Fruit fly (Drosophila melanogaster) whole organism, embryonic: Measurements from ENCODE around the gene eIF3h.
A peak's percentile ranks its signal among the peaks of the same experiment; 100 is the strongest.

Source experiments
- ATbp ChIP-seq: fragments of 200-800 bp; sonication (Bioruptor generic); optimal IDR thresholded peaks from 2 replicates; lab custom pipeline; 2017; ENCODE audit warnings: missing biosample characterization, mild to moderate bottlenecking, missing genetic modification characterization, missing genetic modification reagents
- Atf6 ChIP-seq: fragments of 200-800 bp; sonication (Bioruptor generic); IDR thresholded peaks from 2 replicates; pipeline ENCODE4 v1.3.6; 2022; ENCODE audit warnings: missing biosample characterization, missing genetic modification characterization
- Blimp-1 ChIP-seq: fragments of 200-800 bp; sonication (Bioruptor generic); optimal IDR thresholded peaks from 3 replicates; lab custom pipeline; 2018; ENCODE audit warnings: missing biosample characterization, missing genetic modification characterization, mild to moderate bottlenecking, moderate library complexity, missing genetic modification reagents
- CG10209 ChIP-seq: fragments of 200-800 bp; sonication (Bioruptor generic); optimal IDR thresholded peaks from 3 replicates; lab custom pipeline; 2017; ENCODE audit warnings: missing biosample characterization, mild to moderate bottlenecking, missing genetic modification characterization, missing genetic modification reagents
- CG12659 ChIP-seq: fragments of 200-800 bp; sonication (Bioruptor generic); optimal IDR thresholded peaks from 3 replicates; lab custom pipeline; 2017; ENCODE audit warnings: mild to moderate bottlenecking, missing biosample characterization, missing genetic modification reagents, missing genetic modification characterization
- CG12769 ChIP-seq: fragments of 200-800 bp; sonication (Bioruptor generic); optimal IDR thresholded peaks from 2 replicates; lab custom pipeline; 2019; ENCODE audit warnings: missing biosample characterization, mild to moderate bottlenecking, missing genetic modification characterization, moderate library complexity
- CG15514 ChIP-seq: fragments of 200-800 bp; sonication (Bioruptor generic); optimal IDR thresholded peaks from 3 replicates; lab custom pipeline; 2017; ENCODE audit warnings: missing biosample characterization, missing genetic modification characterization, mild to moderate bottlenecking, moderate library complexity, missing genetic modification reagents
- CG1647 ChIP-seq: fragments of 200-800 bp; sonication (Bioruptor generic); optimal IDR thresholded peaks from 3 replicates; lab custom pipeline; 2016; ENCODE audit warnings: missing biosample characterization, missing genetic modification characterization
- CG18599 ChIP-seq: fragments of 200-800 bp; sonication (Bioruptor generic); optimal IDR thresholded peaks from 3 replicates; lab custom pipeline; 2017; ENCODE audit warnings: missing biosample characterization, missing genetic modification characterization, mild to moderate bottlenecking, moderate library complexity, missing genetic modification reagents
- CG2889 ChIP-seq: fragments of 200-800 bp; sonication (Bioruptor generic); IDR thresholded peaks from 3 replicates; pipeline ENCODE4 v1.3.6; 2022; ENCODE audit warnings: missing biosample characterization, missing genetic modification characterization
- CG3065 ChIP-seq: fragments of 200-800 bp; sonication (Bioruptor generic); optimal IDR thresholded peaks from 2 replicates; lab custom pipeline; 2016; ENCODE audit warnings: missing biosample characterization, missing genetic modification characterization
- CG31388 ChIP-seq: fragments of 200-800 bp; sonication (Bioruptor generic); optimal IDR thresholded peaks from 2 replicates; lab custom pipeline; 2016; ENCODE audit warnings: missing biosample characterization, missing genetic modification characterization
- CG42726 ChIP-seq: fragments of 200-800 bp; sonication (Bioruptor generic); IDR thresholded peaks from 2 replicates; pipeline ENCODE4 v1.3.6; 2022; ENCODE audit warnings: missing biosample characterization, missing genetic modification characterization; ENCODE audit not compliant: partially characterized antibody
- CG4424 ChIP-seq: fragments of 200-800 bp; sonication (Bioruptor generic); optimal IDR thresholded peaks from 3 replicates; lab custom pipeline; 2016; ENCODE audit warnings: missing biosample characterization, missing genetic modification characterization
- CG7745 ChIP-seq: fragments of 200-800 bp; sonication (Bioruptor generic); optimal IDR thresholded peaks from 2 replicates; lab custom pipeline; 2018; ENCODE audit warnings: missing biosample characterization, mild to moderate bottlenecking, missing genetic modification characterization, moderate library complexity
- CG7963 ChIP-seq: fragments of 200-800 bp; sonication (Bioruptor generic); IDR thresholded peaks from 3 replicates; pipeline ENCODE4 v1.3.6; 2022; ENCODE audit warnings: missing biosample characterization, missing genetic modification characterization; ENCODE audit not compliant: partially characterized antibody
- CG8478 ChIP-seq: fragments of >200 bp; optimal IDR thresholded peaks from 2 replicates; lab custom pipeline; 2018
- CG8924 ChIP-seq: fragments of 200-800 bp; optimal IDR thresholded peaks from 3 replicates; lab custom pipeline; 2019; ENCODE audit warnings: missing biosample characterization, mild to moderate bottlenecking, missing genetic modification characterization, moderate library complexity
- CG8944 ChIP-seq: fragments of 200-800 bp; sonication (Bioruptor generic); optimal IDR thresholded peaks from 3 replicates; lab custom pipeline; 2016; ENCODE audit warnings: missing biosample characterization, missing genetic modification characterization
- CG9609 ChIP-seq: fragments of 200-800 bp; sonication (Bioruptor generic); optimal IDR thresholded peaks from 3 replicates; lab custom pipeline; 2016; ENCODE audit warnings: missing biosample characterization, missing genetic modification characterization
- CG9876 ChIP-seq: fragments of 200-800 bp; sonication (Bioruptor generic); optimal IDR thresholded peaks from 2 replicates; lab custom pipeline; 2016; ENCODE audit warnings: missing biosample characterization, missing genetic modification characterization
- CG9932 ChIP-seq: fragments of 200-800 bp; sonication (Bioruptor generic); IDR thresholded peaks from 2 replicates; pipeline ENCODE4 v1.3.6; 2022; ENCODE audit warnings: missing biosample characterization, missing genetic modification characterization
- Dip3 ChIP-seq: fragments of 200-800 bp; sonication (Bioruptor generic); optimal IDR thresholded peaks from 3 replicates; lab custom pipeline; 2016; ENCODE audit warnings: missing biosample characterization, missing genetic modification characterization
- Doc3 ChIP-seq: fragments of 200-800 bp; sonication (Bioruptor generic); IDR thresholded peaks from 3 replicates; pipeline ENCODE4 v1.3.6; 2022; ENCODE audit warnings: missing biosample characterization, missing genetic modification characterization; ENCODE audit not compliant: partially characterized antibody
- HHEX ChIP-seq: fragments of 200-800 bp; sonication (Bioruptor generic); optimal IDR thresholded peaks from 3 replicates; lab custom pipeline; 2017; ENCODE audit warnings: missing biosample characterization, mild to moderate bottlenecking, missing genetic modification characterization, missing genetic modification reagents
- HLH3B ChIP-seq: fragments of 200-800 bp; sonication (Bioruptor generic); IDR thresholded peaks from 2 replicates; pipeline ENCODE4 v1.3.6; 2022; ENCODE audit warnings: missing biosample characterization, missing genetic modification characterization
- Hsf ChIP-seq: fragments of 200-800 bp; sonication (Bioruptor generic); optimal IDR thresholded peaks from 3 replicates; lab custom pipeline; 2016; ENCODE audit warnings: missing biosample characterization, missing genetic modification characterization
- Jarid2 ChIP-seq: fragments of 200-800 bp; sonication (Bioruptor generic); optimal IDR thresholded peaks from 3 replicates; lab custom pipeline; 2017; ENCODE audit warnings: mild to moderate bottlenecking, missing biosample characterization, missing genetic modification reagents, missing genetic modification characterization
- TFAM ChIP-seq: fragments of 200-800 bp; sonication (Bioruptor generic); optimal IDR thresholded peaks from 2 replicates; lab custom pipeline; 2017; ENCODE audit warnings: missing biosample characterization, missing genetic modification characterization, inconsistent platforms
- abd-A ChIP-seq: fragments of 200-800 bp; sonication (Bioruptor generic); optimal IDR thresholded peaks from 3 replicates; lab custom pipeline; 2019; ENCODE audit warnings: missing biosample characterization, mild to moderate bottlenecking, missing genetic modification characterization, moderate library complexity
- cg ChIP-seq: fragments of 200-800 bp; sonication (Bioruptor generic); optimal IDR thresholded peaks from 3 replicates; lab custom pipeline; 2019; ENCODE audit warnings: missing biosample characterization, mild to moderate bottlenecking, missing genetic modification characterization, moderate library complexity
- ci ChIP-seq: fragments of 200-800 bp; sonication (Bioruptor generic); IDR thresholded peaks from 3 replicates; pipeline ENCODE4 v1.3.6; 2022; ENCODE audit warnings: missing biosample characterization, missing genetic modification characterization
- dpn ChIP-seq, 2 experiments: fragments of 200-800 bp; sonication (Bioruptor generic); optimal IDR thresholded peaks; 3 replicates each; lab custom pipeline; 2016; ENCODE audit warnings: missing biosample characterization in 2 of 2, missing genetic modification characterization in 2 of 2
- gro ChIP-seq: fragments of 200-800 bp; sonication (Bioruptor generic); optimal IDR thresholded peaks from 2 replicates; lab custom pipeline; 2016; ENCODE audit warnings: missing biosample characterization, missing genetic modification characterization
- gsb-n ChIP-seq: fragments of 200-800 bp; sonication (Bioruptor generic); optimal IDR thresholded peaks from 3 replicates; lab custom pipeline; 2018; ENCODE audit warnings: missing biosample characterization, mild to moderate bottlenecking, missing genetic modification characterization
- klu ChIP-seq: fragments of 200-800 bp; sonication (Bioruptor generic); IDR thresholded peaks from 2 replicates; pipeline ENCODE4 v1.3.6; 2022; ENCODE audit warnings: missing biosample characterization, missing genetic modification characterization
- kni ChIP-seq: fragments of 200-800 bp; sonication (Bioruptor generic); optimal IDR thresholded peaks from 3 replicates; lab custom pipeline; 2017; ENCODE audit warnings: mild to moderate bottlenecking, missing biosample characterization, missing genetic modification reagents, missing genetic modification characterization
- mirr ChIP-seq: fragments of 200-800 bp; sonication (Bioruptor generic); optimal IDR thresholded peaks from 3 replicates; lab custom pipeline; 2018; ENCODE audit warnings: missing biosample characterization, mild to moderate bottlenecking, missing genetic modification characterization
- nau ChIP-seq: fragments of 200-800 bp; sonication (Bioruptor generic); optimal IDR thresholded peaks from 3 replicates; lab custom pipeline; 2017; ENCODE audit warnings: missing biosample characterization, mild to moderate bottlenecking, missing genetic modification characterization, missing genetic modification reagents
- nerfin-2 ChIP-seq: fragments of 200-800 bp; sonication (Bioruptor generic); IDR thresholded peaks from 2 replicates; pipeline ENCODE4 v1.3.6; 2022; ENCODE audit warnings: missing biosample characterization, missing genetic modification characterization; ENCODE audit not compliant: partially characterized antibody
- oc ChIP-seq: fragments of 200-800 bp; sonication (Bioruptor generic); optimal IDR thresholded peaks from 2 replicates; lab custom pipeline; 2018; ENCODE audit warnings: missing biosample characterization, mild to moderate bottlenecking, missing genetic modification characterization, moderate library complexity
- p53 ChIP-seq: fragments of 200-800 bp; sonication (Bioruptor generic); optimal IDR thresholded peaks from 2 replicates; lab custom pipeline; 2016; ENCODE audit warnings: missing biosample characterization, missing genetic modification characterization
- ro ChIP-seq: fragments of 200-800 bp; sonication (Bioruptor generic); IDR thresholded peaks from 2 replicates; pipeline ENCODE4 v1.3.6; 2022; ENCODE audit warnings: missing biosample characterization, missing genetic modification characterization
- sd ChIP-seq: fragments of 200-800 bp; sonication (Bioruptor generic); optimal IDR thresholded peaks from 3 replicates; lab custom pipeline; 2018; ENCODE audit warnings: missing biosample characterization, mild to moderate bottlenecking, missing genetic modification characterization, moderate library complexity
- sens ChIP-seq: fragments of 200-800 bp; sonication (Bioruptor generic); peaks from one replicate; lab custom pipeline; 2016; ENCODE audit warnings: missing biosample characterization, missing genetic modification characterization
- trem ChIP-seq: fragments of 200-800 bp; optimal IDR thresholded peaks from 3 replicates; lab custom pipeline; 2019; ENCODE audit warnings: missing biosample characterization, mild to moderate bottlenecking, missing genetic modification characterization, moderate library complexity
- vfl ChIP-seq: fragments of 200-800 bp; sonication (Bioruptor generic); optimal IDR thresholded peaks from 2 replicates; lab custom pipeline; 2016; ENCODE audit warnings: missing biosample characterization, missing genetic modification characterization
- zen2 ChIP-seq: fragments of 200-800 bp; sonication (Bioruptor generic); IDR thresholded peaks from 3 replicates; pipeline ENCODE4 v1.3.6; 2022; ENCODE audit warnings: missing biosample characterization, missing genetic modification characterization; ENCODE audit not compliant: partially characterized antibody

eIF3h gene

dm6 chr2L:5092992-5093695 is 40.2 kb upstream of the eIF3h start, which contains the start of gene Pgant5 (continued):
- TF ChIP-seq abd-A (peak; percentile 43), CG2889 (no peak), ci (0 out of 3 replicates have a peak, but pooled peaks have one; percentile 19), Jarid2 (GFP tag; lab: Kevin White, UChicago) (peak; percentile 90), Blimp-1 (GFP tag; lab: Kevin White, UChicago) (no peak), CG9876 (GFP tag; lab: Kevin White, UChicago) (no peak), ATbp (no peak), oc (no peak), CG3065 (GFP tag; lab: Kevin White, UChicago) (no peak), CG8924 (tag; lab: Kevin White, UChicago) (peak; percentile 36), CG15514 (peak; percentile 26), CG4424 (peak; percentile 23), trem (tag; lab: Kevin White, UChicago) (peak; percentile 32), zen2 (GFP tag; lab: Robert Waterston, UW) (peak; percentile 36; the same call in 1 of the 3 replicates), CG12659 (GFP tag; lab: Kevin White, UChicago) (peak; percentile 55), nau (GFP tag; lab: Kevin White, UChicago) (peak; percentile 38), CG10209 (GFP tag; lab: Kevin White, UChicago) (no peak), CG31388 (GFP tag; lab: Kevin White, UChicago) (no peak), nerfin-2 (no peak), Atf6 (GFP tag; lab: Robert Waterston, UW) (no peak), CG9932 (GFP tag; lab: Robert Waterston, UW) (no peak), CG1647 (peak; percentile 20), CG8944 (GFP tag; lab: Kevin White, UChicago) (no peak), HLH3B (GFP tag; lab: Robert Waterston, UW) (no peak), CG9609 (peak; percentile 17), sens (GFP tag; lab: Kevin White, UChicago) (peak; percentile 80), ro (no peak), kni (GFP tag; lab: Kevin White, UChicago) (peak; percentile 51), gro (GFP tag; lab: Kevin White, UChicago) (peak; percentile 37), CG7963 (GFP tag; lab: Robert Waterston, UW) (no peak), dpn (GFP tag; optimal IDR thresholded peaks at IDR 0.05; lab: Kevin White, UChicago) (peak in 1 of 2 experiments; percentile 9), Doc3 (GFP tag; lab: Robert Waterston, UW) (no peak; the same call in 2 of the 3 replicates), klu (GFP tag; lab: Robert Waterston, UW) (0 out of 2 replicates have a peak, but pooled peaks have one; percentile 12), CG8478 (lab: Kevin White, UChicago) (peak; percentile 98), mirr (GFP tag; lab: Kevin White, UChicago) (no peak), TFAM (no peak), CG42726 (0 out of 2 replicates have a peak, but pooled peaks have one; percentile 35), CG12769 (tag; lab: Kevin White, UChicago) (peak; percentile 33), cg (GFP tag; lab: Kevin White, UChicago) (peak; percentile 100), CG7745 (tag; lab: Kevin White, UChicago) (peak; percentile 50), Dip3 (GFP tag; lab: Kevin White, UChicago) (no peak), gsb-n (tag; lab: Kevin White, UChicago) (no peak), vfl (no peak), Hsf (GFP tag; lab: Kevin White, UChicago) (no peak), HHEX (GFP tag; lab: Kevin White, UChicago) (no peak), p53 (no peak), sd (tag; lab: Kevin White, UChicago) (peak; percentile 13), CG18599 (peak; percentile 41)
